Fruit fly (Drosophila melanogaster) whole organism, embryonic: Measurements from ENCODE around the gene CG6142.
A peak's percentile ranks its signal among the peaks of the same experiment; 100 is the strongest.

Source experiments
- CG10321 ChIP-seq: fragments of 200-800 bp; sonication (Bioruptor generic); IDR thresholded peaks from 2 replicates; pipeline ENCODE4 v1.3.6; 2022; ENCODE audit warnings: missing biosample characterization, missing genetic modification characterization
- CG11085 ChIP-seq: fragments of 200-800 bp; sonication (Bioruptor generic); IDR thresholded peaks from 2 replicates; pipeline ENCODE4 v1.3.6; 2022; ENCODE audit warnings: missing biosample characterization, missing genetic modification characterization
- CG11093 ChIP-seq: fragments of 200-800 bp; sonication (Bioruptor generic); IDR thresholded peaks from 3 replicates; pipeline ENCODE4 v1.3.6; 2022; ENCODE audit warnings: missing biosample characterization, missing genetic modification characterization
- CG11504 ChIP-seq: fragments of 200-800 bp; sonication (Bioruptor generic); optimal IDR thresholded peaks from 3 replicates; lab custom pipeline; 2019; ENCODE audit warnings: missing biosample characterization, mild to moderate bottlenecking, missing genetic modification characterization, moderate library complexity
- CG16815 ChIP-seq: fragments of 200-800 bp; sonication (Bioruptor generic); optimal IDR thresholded peaks from 3 replicates; lab custom pipeline; 2017; ENCODE audit warnings: missing biosample characterization, mild to moderate bottlenecking, missing genetic modification characterization
- CG17186 ChIP-seq: fragments of 200-800 bp; sonication (Bioruptor generic); optimal IDR thresholded peaks from 3 replicates; lab custom pipeline; 2017; ENCODE audit warnings: missing biosample characterization, missing genetic modification reagents, missing genetic modification characterization
- CG17359 ChIP-seq: fragments of 200-800 bp; sonication (Bioruptor generic); optimal IDR thresholded peaks from 3 replicates; lab custom pipeline; 2018; ENCODE audit warnings: missing biosample characterization, mild to moderate bottlenecking, missing genetic modification characterization, moderate library complexity
- CG17568 ChIP-seq: fragments of 200-800 bp; sonication (Bioruptor generic); optimal IDR thresholded peaks from 2 replicates; lab custom pipeline; 2018; ENCODE audit warnings: missing biosample characterization, mild to moderate bottlenecking, missing genetic modification characterization, moderate library complexity
- CG18011 ChIP-seq: fragments of 200-800 bp; sonication (Bioruptor generic); optimal IDR thresholded peaks from 2 replicates; lab custom pipeline; 2017; ENCODE audit warnings: missing biosample characterization, missing genetic modification characterization, mild to moderate bottlenecking, moderate library complexity, missing genotype
- CG31441 ChIP-seq: fragments of 200-800 bp; sonication (Bioruptor generic); IDR thresholded peaks from 2 replicates; pipeline ENCODE4 v1.3.6; 2022; ENCODE audit warnings: missing biosample characterization, missing genetic modification characterization
- CG4328 ChIP-seq: fragments of 200-800 bp; sonication (Bioruptor generic); optimal IDR thresholded peaks from 3 replicates; lab custom pipeline; 2017; ENCODE audit warnings: missing biosample characterization, missing genetic modification reagents, missing genetic modification characterization
- CG7786 ChIP-seq: fragments of 200-800 bp; sonication (Bioruptor generic); optimal IDR thresholded peaks from 2 replicates; lab custom pipeline; 2016; ENCODE audit warnings: missing biosample characterization, missing genetic modification characterization
- CG8359 ChIP-seq: fragments of 200-800 bp; sonication (Bioruptor generic); optimal IDR thresholded peaks from 2 replicates; lab custom pipeline; 2017; ENCODE audit warnings: missing biosample characterization, mild to moderate bottlenecking, missing genetic modification characterization, borderline replicate concordance
- CG9215 ChIP-seq: fragments of 200-800 bp; sonication (Bioruptor generic); IDR thresholded peaks from 2 replicates; pipeline ENCODE4 v1.3.6; 2022; ENCODE audit warnings: missing biosample characterization, missing genetic modification characterization
- CTCF ChIP-seq: fragments of 200-800 bp; sonication (Bioruptor generic); optimal IDR thresholded peaks from 2 replicates; lab custom pipeline; 2017; ENCODE audit warnings: missing biosample characterization, mild to moderate bottlenecking, missing genetic modification characterization, moderate library complexity
- Dbx ChIP-seq: fragments of 200-800 bp; sonication (Bioruptor generic); IDR thresholded peaks from 3 replicates; pipeline ENCODE4 v1.3.6; 2022; ENCODE audit warnings: missing biosample characterization, missing genetic modification characterization
- Dip2 ChIP-seq: fragments of 200-800 bp; sonication (Bioruptor generic); IDR thresholded peaks from 2 replicates; pipeline ENCODE4 v1.3.6; 2022; ENCODE audit warnings: missing biosample characterization, missing genetic modification characterization
- E2f2 ChIP-seq: fragments of 200-800 bp; sonication (Bioruptor generic); IDR thresholded peaks from 2 replicates; pipeline ENCODE4 v1.3.6; 2022; ENCODE audit warnings: missing biosample characterization, missing genetic modification characterization
- H15 ChIP-seq: fragments of 200-800 bp; sonication (Bioruptor generic); IDR thresholded peaks from 3 replicates; pipeline ENCODE4 v1.3.6; 2022; ENCODE audit warnings: missing biosample characterization, missing genetic modification characterization
- Hr3 ChIP-seq: fragments of 200-800 bp; sonication (Bioruptor generic); optimal IDR thresholded peaks from 3 replicates; lab custom pipeline; 2016; ENCODE audit warnings: missing biosample characterization, missing genetic modification characterization
- Hr39 ChIP-seq: fragments of >200 bp; optimal IDR thresholded peaks from 2 replicates; lab custom pipeline; 2017
- Kr ChIP-seq: fragments of 200-800 bp; sonication (Bioruptor generic); optimal IDR thresholded peaks from 2 replicates; lab custom pipeline; 2017; ENCODE audit warnings: missing biosample characterization, mild to moderate bottlenecking, missing genetic modification characterization
- Lhr ChIP-seq: fragments of 200-800 bp; sonication (Bioruptor generic); optimal IDR thresholded peaks from 3 replicates; lab custom pipeline; 2017; ENCODE audit warnings: mild to moderate bottlenecking, missing biosample characterization, missing genetic modification reagents, missing genetic modification characterization
- Lim3 ChIP-seq: fragments of 200-800 bp; sonication (Bioruptor generic); IDR thresholded peaks from 2 replicates; pipeline ENCODE4 v1.3.6; 2022; ENCODE audit warnings: missing biosample characterization, missing genetic modification characterization
- MBD-R2 ChIP-seq: fragments of 200-800 bp; sonication (Bioruptor generic); IDR thresholded peaks from 2 replicates; pipeline ENCODE4 v1.3.6; 2022; ENCODE audit warnings: missing biosample characterization, missing genetic modification characterization
- Med ChIP-seq: fragments of 200-800 bp; sonication (Bioruptor generic); peaks from one replicate; lab custom pipeline; 2016; ENCODE audit warnings: missing biosample characterization, missing genetic modification characterization, mild to moderate bottlenecking, inconsistent platforms, moderate library complexity
- Meics ChIP-seq: fragments of 200-800 bp; sonication (Bioruptor generic); optimal IDR thresholded peaks from 2 replicates; lab custom pipeline; 2017; ENCODE audit warnings: missing biosample characterization, mild to moderate bottlenecking, missing genetic modification characterization
- NK7.1 ChIP-seq: fragments of 200-800 bp; sonication (Bioruptor generic); optimal IDR thresholded peaks from 3 replicates; lab custom pipeline; 2016; ENCODE audit warnings: missing biosample characterization, missing genetic modification characterization
- Neu2 ChIP-seq: fragments of 200-800 bp; sonication (Bioruptor generic); optimal IDR thresholded peaks from 3 replicates; lab custom pipeline; 2016; ENCODE audit warnings: missing biosample characterization, missing genetic modification characterization, borderline replicate concordance
- NfI ChIP-seq: fragments of 200-800 bp; sonication (Bioruptor generic); optimal IDR thresholded peaks from 3 replicates; lab custom pipeline; 2018; ENCODE audit warnings: missing biosample characterization, mild to moderate bottlenecking, missing genetic modification characterization, moderate library complexity
- Oli ChIP-seq: fragments of 200-800 bp; sonication (Bioruptor generic); optimal IDR thresholded peaks from 2 replicates; lab custom pipeline; 2018; ENCODE audit warnings: missing biosample characterization, mild to moderate bottlenecking, missing genetic modification characterization, moderate library complexity
- PHDP ChIP-seq: fragments of 200-800 bp; sonication (Bioruptor generic); optimal IDR thresholded peaks from 3 replicates; lab custom pipeline; 2018; ENCODE audit warnings: missing biosample characterization, mild to moderate bottlenecking, missing genetic modification characterization, moderate library complexity
- Pdp1 ChIP-seq, 2 experiments: fragments of 200-800 bp; sonication (Bioruptor generic); optimal IDR thresholded peaks; 3 replicates each; lab custom pipeline; 2016; ENCODE audit warnings: missing biosample characterization in 2 of 2, missing genetic modification characterization in 2 of 2, mild to moderate bottlenecking in 1 of 2, moderate library complexity in 1 of 2
- Stat92E ChIP-seq, 3 experiments: fragments of >200 bp in 2 of 3; fragments of 200-800 bp in 1 of 3; sonication (Bioruptor generic) in 1 of 3; optimal IDR thresholded peaks; 2 replicates each; lab custom pipeline; 2017 to 2019; ENCODE audit warnings: missing biosample characterization in 3 of 3, missing genetic modification characterization in 3 of 3, mild to moderate bottlenecking in 1 of 3, moderate library complexity in 1 of 3
- Trl ChIP-seq, 3 experiments: fragments of >200 bp in 2 of 3; fragments of 200-800 bp in 1 of 3; sonication (Bioruptor generic) in 1 of 3; optimal IDR thresholded peaks; 2 replicates in 1 of 3; 3 replicates in 2 of 3; lab custom pipeline; 2016 to 2017; ENCODE audit warnings: missing biosample characterization in 1 of 3, missing genetic modification characterization in 1 of 3
- ab ChIP-seq: fragments of 200-800 bp; sonication (Bioruptor generic); optimal IDR thresholded peaks from 2 replicates; lab custom pipeline; 2016; ENCODE audit warnings: missing biosample characterization, missing genetic modification characterization
- ap ChIP-seq: fragments of 200-800 bp; sonication (Bioruptor generic); IDR thresholded peaks from 2 replicates; pipeline ENCODE4 v1.3.6; 2022; ENCODE audit warnings: missing biosample characterization, missing genetic modification characterization
- cad ChIP-seq: fragments of >200 bp; optimal IDR thresholded peaks from 2 replicates; lab custom pipeline; 2017; ENCODE audit warnings: missing biosample characterization, missing genetic modification characterization
- chm ChIP-seq: fragments of 200-800 bp; sonication (Bioruptor generic); IDR thresholded peaks from 2 replicates; pipeline ENCODE4 v1.3.6; 2022; ENCODE audit warnings: missing biosample characterization, missing genetic modification characterization
- disco-r ChIP-seq: fragments of 200-800 bp; sonication (Bioruptor generic); optimal IDR thresholded peaks from 2 replicates; lab custom pipeline; 2016; ENCODE audit warnings: missing biosample characterization, missing genetic modification characterization
- fru ChIP-seq: fragments of >200 bp; optimal IDR thresholded peaks from 2 replicates; lab custom pipeline; 2017
- ftz-f1 ChIP-seq: fragments of 200-800 bp; sonication (Bioruptor generic); optimal IDR thresholded peaks from 2 replicates; lab custom pipeline; 2016; ENCODE audit warnings: missing biosample characterization, missing genetic modification characterization
- gcm2 ChIP-seq: fragments of 200-800 bp; sonication (Bioruptor generic); optimal IDR thresholded peaks from 2 replicates; lab custom pipeline; 2016; ENCODE audit warnings: missing biosample characterization, missing genetic modification characterization
- gem ChIP-seq: fragments of 200-800 bp; sonication (Bioruptor generic); optimal IDR thresholded peaks from 2 replicates; lab custom pipeline; 2019; ENCODE audit warnings: missing biosample characterization, mild to moderate bottlenecking, missing genetic modification characterization, moderate library complexity
- her ChIP-seq: fragments of 200-800 bp; sonication (Bioruptor generic); optimal IDR thresholded peaks from 2 replicates; lab custom pipeline; 2016; ENCODE audit warnings: missing biosample characterization, missing genetic modification characterization
- jigr1 ChIP-seq: fragments of 200-800 bp; sonication (Bioruptor generic); IDR thresholded peaks from 3 replicates; pipeline ENCODE4 v1.3.6; 2022; ENCODE audit warnings: missing biosample characterization, missing genetic modification characterization
- jumu ChIP-seq: fragments of 200-800 bp; sonication (Bioruptor generic); optimal IDR thresholded peaks from 3 replicates; lab custom pipeline; 2016; ENCODE audit warnings: missing biosample characterization, missing genetic modification characterization
- knrl ChIP-seq: fragments of 200-800 bp; sonication (Bioruptor generic); IDR thresholded peaks from 3 replicates; pipeline ENCODE4 v1.3.6; 2022; ENCODE audit warnings: missing biosample characterization, missing genetic modification characterization; ENCODE audit not compliant: partially characterized antibody
- mld ChIP-seq: fragments of 200-800 bp; sonication (Bioruptor generic); IDR thresholded peaks from 3 replicates; pipeline ENCODE4 v1.3.6; 2022; ENCODE audit warnings: missing biosample characterization, missing genetic modification characterization; ENCODE audit not compliant: partially characterized antibody
- sc ChIP-seq, 3 experiments: fragments of >200 bp in 2 of 3; fragments of 200-800 bp in 1 of 3; sonication (Bioruptor generic) in 1 of 3; optimal IDR thresholded peaks; 2 replicates in 2 of 3; 3 replicates in 1 of 3; lab custom pipeline; 2017; ENCODE audit warnings: mild to moderate bottlenecking in 1 of 3, missing biosample characterization in 1 of 3, missing genetic modification characterization in 1 of 3, missing genetic modification reagents in 1 of 3
- schlank ChIP-seq: fragments of 200-800 bp; sonication (Bioruptor generic); optimal IDR thresholded peaks from 2 replicates; lab custom pipeline; 2018; ENCODE audit warnings: missing biosample characterization, mild to moderate bottlenecking, missing genetic modification characterization
- sim ChIP-seq: fragments of 200-800 bp; sonication (Bioruptor generic); IDR thresholded peaks from 2 replicates; pipeline ENCODE4 v1.3.6; 2022; ENCODE audit warnings: missing biosample characterization, missing genetic modification characterization
- wor ChIP-seq: fragments of 200-800 bp; sonication (Bioruptor generic); IDR thresholded peaks from 2 replicates; pipeline ENCODE4 v1.3.6; 2022; ENCODE audit warnings: missing biosample characterization, missing genetic modification characterization
- zfh1 ChIP-seq: fragments of 200-800 bp; sonication (Bioruptor generic); IDR thresholded peaks from 3 replicates; pipeline ENCODE4 v1.3.6; 2022; ENCODE audit warnings: missing biosample characterization, missing genetic modification characterization

Gene CG6142

dm6 chr3R:26130586-26130985 is 2.4 kb upstream of the CG6142 start (continued):
- peak; percentile 48 for TF ChIP-seq CG17359 (tag; lab: Kevin White, UChicago)
- no peak for TF ChIP-seq Dip2
- TF ChIP-seq CG11093 (GFP tag; lab: Robert Waterston, UW): no peak
- no peak for TF ChIP-seq Hr3
- TF ChIP-seq Med (GFP tag; lab: Kevin White, UChicago): peak; percentile 85
- no peak for TF ChIP-seq CG18011
- TF ChIP-seq MBD-R2: no peak; the same call in 1 of the 2 replicates
- no peak for TF ChIP-seq sim
- no peak for TF ChIP-seq Lim3 (GFP tag; lab: Robert Waterston, UW)
- TF ChIP-seq her (GFP tag; lab: Kevin White, UChicago): no peak
- no peak for TF ChIP-seq sc (optimal IDR thresholded peaks at IDR 0.05; lab: Kevin White, UChicago)
- peak; percentile 40 for TF ChIP-seq sc (GFP tag; optimal IDR thresholded peaks at IDR 0.05; lab: Kevin White, UChicago)
- no peak for TF ChIP-seq fru
- TF ChIP-seq Stat92E (GFP tag; optimal IDR thresholded peaks at IDR 0.05; lab: Kevin White, UChicago): no peak
- no peak for TF ChIP-seq cad (GFP tag; lab: Kevin White, UChicago)
- TF ChIP-seq H15 (GFP tag; lab: Robert Waterston, UW): no peak
- TF ChIP-seq jumu (GFP tag; lab: Kevin White, UChicago): no peak
- no peak for TF ChIP-seq Trl (optimal IDR thresholded peaks at IDR 0.05; lab: Kevin White, UChicago)
- peak; percentile 32 for TF ChIP-seq Trl (GFP tag; optimal IDR thresholded peaks at IDR 0.05; lab: Kevin White, UChicago)
- no peak for TF ChIP-seq CG31441
- TF ChIP-seq CG17568 (GFP tag; lab: Kevin White, UChicago): peak; percentile 69
- TF ChIP-seq CG11085: no peak
- TF ChIP-seq CG16815 (GFP tag; lab: Kevin White, UChicago): no peak
- no peak for TF ChIP-seq CG9215
- no peak for TF ChIP-seq Meics (GFP tag; lab: Kevin White, UChicago)
- TF ChIP-seq Neu2 (GFP tag; lab: Kevin White, UChicago): no peak
- TF ChIP-seq CG4328 (GFP tag; lab: Kevin White, UChicago): peak; percentile 34
- TF ChIP-seq zfh1 (GFP tag; lab: Robert Waterston, UW): peak; percentile 56; the same call in 2 of the 3 replicates
- TF ChIP-seq CG17186 (GFP tag; lab: Kevin White, UChicago): no peak
- TF ChIP-seq disco-r (GFP tag; lab: Kevin White, UChicago): no peak
- no peak for TF ChIP-seq gcm2
- no peak for TF ChIP-seq jigr1 (GFP tag; lab: Robert Waterston, UW)
- TF ChIP-seq wor (GFP tag; lab: Robert Waterston, UW): no peak
- TF ChIP-seq ap: 0 out of 2 replicates have a peak, but pooled peaks have one; percentile 4
- no peak for TF ChIP-seq Oli (tag; lab: Kevin White, UChicago)
- TF ChIP-seq Pdp1 (GFP tag; optimal IDR thresholded peaks at IDR 0.05; lab: Kevin White, UChicago): peak; percentile 1 to 36
- TF ChIP-seq CG7786: peak; percentile 20
- peak; percentile 39 for TF ChIP-seq schlank (tag; lab: Kevin White, UChicago)
- no peak for TF ChIP-seq NK7.1
- no peak for TF ChIP-seq chm (GFP tag; lab: Robert Waterston, UW)
- peak; percentile 62 for TF ChIP-seq PHDP
- TF ChIP-seq Hr39 (lab: Kevin White, UChicago): no peak
- TF ChIP-seq ab: no peak

dm6 chr3R:26137189-26137588 is 4.2 kb downstream of the CG6142 start:
- peak; percentile 58 for TF ChIP-seq ftz-f1 (GFP tag; lab: Kevin White, UChicago)
- peak; percentile 27 for TF ChIP-seq gem (tag; lab: Kevin White, UChicago)
- TF ChIP-seq Dbx (GFP tag; lab: Robert Waterston, UW): 0 out of 3 replicates have a peak, but pooled peaks have one; percentile 21
- no peak for TF ChIP-seq mld
- TF ChIP-seq CG11085: no peak
- no peak for TF ChIP-seq Kr (GFP tag; lab: Kevin White, UChicago)
- TF ChIP-seq knrl (GFP tag; lab: Robert Waterston, UW): peak; percentile 45; the same call in 1 of the 3 replicates
- TF ChIP-seq CG8359 (GFP tag; lab: Kevin White, UChicago): no peak
- TF ChIP-seq NfI: peak; percentile 21
- peak; percentile 91 for TF ChIP-seq E2f2
- TF ChIP-seq Lhr: peak; percentile 30
- no peak for TF ChIP-seq CG10321 (GFP tag; lab: Robert Waterston, UW)
- TF ChIP-seq CTCF (GFP tag; lab: Kevin White, UChicago): peak; percentile 97
- peak; percentile 89 for TF ChIP-seq CG11504 (tag; lab: Kevin White, UChicago)
- TF ChIP-seq CG18011: peak; percentile 97
